Fruit fly (Drosophila melanogaster) whole organism, wandering third instar larva: ENCODE results near the gene NT1.

ENCODE experiments used
- Dfd ChIP-seq: fragments of >200 bp; optimal IDR thresholded peaks from 2 replicates; lab custom pipeline; 2017; ENCODE audit warnings: missing biosample characterization, missing genetic modification characterization
- Jra ChIP-seq: sonication (Bioruptor generic); optimal IDR thresholded peaks from 2 replicates; lab custom pipeline; 2016; ENCODE audit warnings: missing biosample characterization, missing genetic modification characterization
- Myc ChIP-seq: fragments of >200 bp; optimal IDR thresholded peaks from 2 replicates; lab custom pipeline; 2017
- N ChIP-seq: fragments of >200 bp; optimal IDR thresholded peaks from 2 replicates; lab custom pipeline; 2018; ENCODE audit warnings: missing biosample characterization, missing external identifiers, missing genetic modification characterization
- OdsH ChIP-seq: fragments of 200-800 bp; sonication (Bioruptor generic); optimal IDR thresholded peaks from 2 replicates; lab custom pipeline; 2016; ENCODE audit warnings: missing biosample characterization, mild to moderate bottlenecking, missing genetic modification characterization
- dl ChIP-seq, 2 experiments: fragments of 175-275, 200-275 bp in 1 of 2; fragments of 200-275 bp in 1 of 2; sonication (Bioruptor generic); optimal IDR thresholded peaks; lab custom pipeline; 2018; ENCODE audit warnings: mild to moderate bottlenecking in 2 of 2, missing biosample characterization in 2 of 2, missing genetic modification characterization in 2 of 2, moderate library complexity in 2 of 2; ENCODE audit not compliant: partially characterized antibody in 2 of 2, insufficient read depth in 1 of 2
- ey ChIP-seq: fragments of 200-800 bp; sonication (Bioruptor generic); optimal IDR thresholded peaks from 2 replicates; lab custom pipeline; 2016; ENCODE audit warnings: missing biosample characterization, missing genetic modification characterization
- h ChIP-seq: fragments of 200-800 bp; sonication (Bioruptor generic); optimal IDR thresholded peaks from 3 replicates; lab custom pipeline; 2016; ENCODE audit warnings: missing biosample characterization, mild to moderate bottlenecking, missing genetic modification characterization
- jim ChIP-seq: fragments of 175-275, 200-325 bp; sonication (Bioruptor generic); optimal IDR thresholded peaks from 2 replicates; lab custom pipeline; 2016; ENCODE audit warnings: missing biosample characterization, mild to moderate bottlenecking, missing genetic modification characterization
- pan ChIP-seq: fragments of >200 bp; optimal IDR thresholded peaks from 2 replicates; lab custom pipeline; 2017
- psq ChIP-seq: fragments of 200-800 bp; sonication (Bioruptor generic); optimal IDR thresholded peaks from 3 replicates; lab custom pipeline; 2017; ENCODE audit warnings: missing biosample characterization, mild to moderate bottlenecking, missing genetic modification characterization, moderate library complexity
- usp ChIP-seq: fragments of >200 bp; optimal IDR thresholded peaks from 2 replicates; lab custom pipeline; 2017; ENCODE audit warnings: missing biosample characterization, missing genetic modification characterization

DNA sequence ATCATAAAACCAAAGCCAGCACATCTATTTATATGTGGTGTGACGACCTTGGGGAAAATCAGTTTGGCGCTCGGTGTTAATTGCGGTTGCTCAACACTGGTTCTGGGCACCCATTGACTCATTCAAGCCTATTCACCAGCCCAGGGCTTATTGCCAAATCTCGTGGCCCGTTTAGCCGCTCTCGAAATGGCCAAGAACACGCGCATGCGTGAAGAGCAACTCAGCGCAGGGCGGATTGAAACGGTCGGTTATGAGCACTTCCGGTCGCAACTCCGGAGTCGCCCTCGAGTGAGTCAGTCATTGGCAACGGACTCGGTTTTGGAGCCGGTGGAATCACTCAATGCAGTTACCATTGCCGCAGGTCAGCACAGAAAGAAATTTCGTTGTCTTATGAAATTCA, 18.7 kb downstream of the NT1 start:
- no peak for TF ChIP-seq Dfd
- TF ChIP-seq h = no peak
- no peak for TF ChIP-seq jim
- TF ChIP-seq OdsH (GFP tag; lab: Kevin White, UChicago) = no peak
- TF ChIP-seq pan (lab: Kevin White, UChicago) = no peak
- no peak for TF ChIP-seq Myc
- no peak for TF ChIP-seq ey (GFP tag; lab: Kevin White, UChicago)
- no peak for TF ChIP-seq usp (GFP tag; lab: Kevin White, UChicago)
- no peak for TF ChIP-seq dl (GFP tag; optimal IDR thresholded peaks at IDR 0.05; lab: Kevin White, UChicago; ENCODE audit: insufficient read depth in 1 of 2, partially characterized antibody in 2 of 2)
- TF ChIP-seq Jra (GFP tag; lab: Kevin White, UChicago) = no peak
- no peak for TF ChIP-seq N (GFP tag; lab: Kevin White, UChicago)
- no peak for TF ChIP-seq psq
